Fruit fly (Drosophila melanogaster): ENCODE results near the gene plh.

The plh gene

dm6 chr3R:4974514-4975314 lies 36.1 kb downstream of the plh start (continued):
- TF ChIP-seq gro (GFP tag; optimal IDR thresholded peaks at IDR 0.05) = no peak
- peak; percentile 25 for TF ChIP-seq wek (GFP tag; optimal IDR thresholded peaks at IDR 0.05)
- TF ChIP-seq grau (tag; optimal IDR thresholded peaks at IDR 0.05) = no peak
- TF ChIP-seq Mad (GFP tag; optimal IDR thresholded peaks at IDR 0.05) = no peak
- TF ChIP-seq CG18262 (tag; optimal IDR thresholded peaks at IDR 0.05) = peak; percentile 51
- no peak for TF ChIP-seq CG7786 (GFP tag; optimal IDR thresholded peaks at IDR 0.05)
- TF ChIP-seq jumu (GFP tag; optimal IDR thresholded peaks at IDR 0.05) = no peak
- TF ChIP-seq CG17186 (GFP tag; optimal IDR thresholded peaks at IDR 0.05) = no peak
- TF ChIP-seq CG34422 (GFP tag; IDR thresholded peaks at IDR 0.05) = no peak
- TF ChIP-seq prd (optimal IDR thresholded peaks at IDR 0.05) = no peak
- TF ChIP-seq prd (GFP tag; IDR thresholded peaks at IDR 0.05) = no peak
- TF ChIP-seq CG9876 (GFP tag; optimal IDR thresholded peaks at IDR 0.05) = no peak
- peak; percentile 56 for TF ChIP-seq CG9727 (GFP tag; optimal IDR thresholded peaks at IDR 0.05)
- no peak for TF ChIP-seq Optix (GFP tag; IDR thresholded peaks at IDR 0.05)
- no peak for TF ChIP-seq Oli (tag; optimal IDR thresholded peaks at IDR 0.05)
- no peak for TF ChIP-seq Rx (GFP tag; IDR thresholded peaks at IDR 0.05)
- TF ChIP-seq Hr39 (optimal IDR thresholded peaks at IDR 0.05) = no peak
- no peak for TF ChIP-seq nerfin-2 (GFP tag; IDR thresholded peaks at IDR 0.05; ENCODE audit: partially characterized antibody)
- no peak for TF ChIP-seq CG9797 (GFP tag; optimal IDR thresholded peaks at IDR 0.05)
- TF ChIP-seq CG4854 (GFP tag; optimal IDR thresholded peaks at IDR 0.05) = no peak
- no peak for TF ChIP-seq CG15269 (tag; optimal IDR thresholded peaks at IDR 0.05)
- 0 out of 3 replicates have a peak, but pooled peaks have one; percentile 12 for TF ChIP-seq ase (GFP tag; IDR thresholded peaks at IDR 0.05)
- no peak for TF ChIP-seq gt (GFP tag; IDR thresholded peaks at IDR 0.05)
- TF ChIP-seq ro (GFP tag; IDR thresholded peaks at IDR 0.05) = no peak
- no peak for TF ChIP-seq CG11504 (tag; optimal IDR thresholded peaks at IDR 0.05)
- TF ChIP-seq CG12071 (GFP tag; optimal IDR thresholded peaks at IDR 0.05) = peak; percentile 25
- TF ChIP-seq CG30403 (GFP tag; optimal IDR thresholded peaks at IDR 0.05) = peak; percentile 47
- no peak for TF ChIP-seq Vsx1 (GFP tag; optimal IDR thresholded peaks at IDR 0.05)
- TF ChIP-seq CG5245 (GFP tag; optimal IDR thresholded peaks at IDR 0.05) = no peak
- peak; percentile 43; the same call in 2 of the 3 replicates for TF ChIP-seq row (GFP tag; IDR thresholded peaks at IDR 0.05)
- TF ChIP-seq HmgZ (tag; optimal IDR thresholded peaks at IDR 0.05) = no peak
- TF ChIP-seq CG14965 (GFP tag; optimal IDR thresholded peaks at IDR 0.05; ENCODE audit: borderline replicate concordance) = no peak
- no peak for TF ChIP-seq ind (GFP tag; optimal IDR thresholded peaks at IDR 0.05)
- TF ChIP-seq CG18599 (GFP tag; optimal IDR thresholded peaks at IDR 0.05) = no peak
- TF ChIP-seq CG12769 (tag; optimal IDR thresholded peaks at IDR 0.05) = no peak
- 0 out of 3 replicates have a peak, but pooled peaks have one; percentile 42 for TF ChIP-seq ken (GFP tag; IDR thresholded peaks at IDR 0.05)
- TF ChIP-seq tna (GFP tag; IDR thresholded peaks at IDR 0.05; ENCODE audit: partially characterized antibody) = no peak
- peak; percentile 18 for TF ChIP-seq CG3065 (GFP tag; optimal IDR thresholded peaks at IDR 0.05)
- no peak for TF ChIP-seq CG13123 (GFP tag; optimal IDR thresholded peaks at IDR 0.05)
- no peak for TF ChIP-seq trh (GFP tag; optimal IDR thresholded peaks at IDR 0.05)
- TF ChIP-seq Hsf (GFP tag; optimal IDR thresholded peaks at IDR 0.05) = no peak
- no peak for TF ChIP-seq kah (GFP tag; optimal IDR thresholded peaks at IDR 0.05)
- no peak for TF ChIP-seq CHES-1-like (GFP tag; optimal IDR thresholded peaks at IDR 0.05)
- TF ChIP-seq Deaf1 (tag; optimal IDR thresholded peaks at IDR 0.05) = peak; percentile 69
- TF ChIP-seq ranshi (GFP tag; IDR thresholded peaks at IDR 0.05) = no peak; the same call in 1 of the 2 replicates
- peak; percentile 42 for TF ChIP-seq nmo (GFP tag; optimal IDR thresholded peaks at IDR 0.05)
- TF ChIP-seq NfI (GFP tag; optimal IDR thresholded peaks at IDR 0.05) = no peak
- peak; percentile 45 for TF ChIP-seq fd64A (GFP tag; optimal IDR thresholded peaks at IDR 0.05)
- no peak for TF ChIP-seq CG2116 (GFP tag; optimal IDR thresholded peaks at IDR 0.05)
- peak; percentile 24 for TF ChIP-seq CG12104 (GFP tag; optimal IDR thresholded peaks at IDR 0.05)
